Worm (Caenorhabditis elegans): ENCODE measurements around the gene daf-14.

daf-14 gene

DNA sequence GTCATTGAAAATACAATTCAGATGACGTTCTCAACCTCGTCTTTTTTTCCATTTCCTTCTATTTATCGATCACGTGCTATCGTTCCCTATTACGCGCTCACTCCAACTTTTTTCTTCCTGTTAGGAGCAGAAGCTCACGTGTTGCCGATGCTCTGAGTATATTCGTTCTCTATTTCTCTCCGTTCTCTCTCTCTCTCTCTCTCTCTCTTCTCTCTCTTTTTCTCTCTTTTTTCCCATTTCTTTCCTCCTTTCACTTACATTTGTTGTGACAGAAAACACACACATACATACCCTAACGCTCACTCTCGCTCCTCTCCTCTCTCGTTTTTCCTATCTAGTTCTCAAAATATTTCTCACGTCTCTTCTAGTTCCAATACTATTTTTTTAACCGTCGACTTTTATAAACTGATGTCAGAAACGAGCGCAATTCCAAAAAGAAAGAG is 1.9 kb downstream of the daf-14 start (continued):
- TF ChIP-seq ztf-3 (GFP tag; optimal IDR thresholded peaks at IDR 0.05), result peak; percentile 60
- TF ChIP-seq Y53F4B.3 (GFP tag; IDR thresholded peaks at IDR 0.05), result no peak
- no peak for TF ChIP-seq T26A5.8 (tag; optimal IDR thresholded peaks at IDR 0.05)
- peak; percentile 21 for TF ChIP-seq ztf-18 (tag; optimal IDR thresholded peaks at IDR 0.05)
- no peak for TF ChIP-seq tbx-9 (tag; optimal IDR thresholded peaks at IDR 0.05; ENCODE audit: borderline replicate concordance)
- TF ChIP-seq B0019.2 (GFP tag; conservative IDR thresholded peaks at IDR 0.05), result no peak
- TF ChIP-seq egrh-3 (GFP tag; IDR thresholded peaks at IDR 0.05), result peak; percentile 76
- peak; percentile 32 for TF ChIP-seq ZK185.1 (tag; optimal IDR thresholded peaks at IDR 0.05; ENCODE audit: poor library complexity, severe bottlenecking)
- no peak for TF ChIP-seq dpff-1 (tag; optimal IDR thresholded peaks at IDR 0.05)
- TF ChIP-seq fkh-3 (tag; optimal IDR thresholded peaks at IDR 0.05), result no peak
- no peak for TF ChIP-seq ceh-79 (tag; optimal IDR thresholded peaks at IDR 0.05)

DNA sequence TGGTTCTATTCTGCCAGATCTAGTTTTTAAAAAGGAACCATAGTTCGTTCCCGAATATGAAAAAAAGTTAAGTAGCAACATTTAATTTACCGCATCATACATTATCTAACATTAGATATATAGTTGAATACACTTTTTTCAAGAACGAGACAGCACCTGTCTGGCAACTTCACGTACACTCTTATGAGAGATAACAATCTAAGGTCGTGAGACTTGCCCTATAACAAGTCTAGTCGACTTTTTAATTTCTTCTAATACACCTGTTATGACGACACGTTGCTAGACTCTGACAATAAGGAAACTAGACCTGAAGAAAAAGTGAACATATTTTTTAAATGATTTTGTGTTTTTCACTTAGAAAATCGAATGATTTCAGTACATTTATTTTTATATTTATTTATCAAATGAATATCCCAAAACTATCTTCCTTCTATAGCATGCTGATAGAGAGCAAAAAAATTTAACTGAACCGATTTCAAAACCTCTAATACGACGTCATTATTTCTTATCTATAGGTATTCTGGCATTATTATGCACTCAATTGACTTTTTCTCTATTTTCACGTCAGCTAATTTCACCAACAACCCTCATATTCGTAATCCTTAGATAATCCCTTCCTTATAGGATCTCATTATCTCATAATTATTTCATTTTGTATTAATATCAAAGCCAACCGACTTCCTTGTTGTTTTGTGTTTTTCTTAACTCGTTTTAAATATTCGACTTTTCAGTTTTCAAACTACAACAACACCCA is 2.6 kb downstream of the daf-14 start:
- TF ChIP-seq repo-1 (tag; optimal IDR thresholded peaks at IDR 0.05) (no peak), ekl-4 (GFP tag; IDR thresholded peaks at IDR 0.05) (0 out of 2 replicates have a peak, but pooled peaks have one; percentile 5), cebp-1 (GFP tag; IDR thresholded peaks at IDR 0.05) (no peak), cebp-1 (tag; optimal IDR thresholded peaks at IDR 0.05) (peak; percentile 9), Y67H2A.10 (GFP tag; conservative IDR thresholded peaks at IDR 0.05) (no peak), him-1 (tag; optimal IDR thresholded peaks at IDR 0.05) (no peak), attf-6 (GFP tag; IDR thresholded peaks at IDR 0.05) (no peak)

DNA sequence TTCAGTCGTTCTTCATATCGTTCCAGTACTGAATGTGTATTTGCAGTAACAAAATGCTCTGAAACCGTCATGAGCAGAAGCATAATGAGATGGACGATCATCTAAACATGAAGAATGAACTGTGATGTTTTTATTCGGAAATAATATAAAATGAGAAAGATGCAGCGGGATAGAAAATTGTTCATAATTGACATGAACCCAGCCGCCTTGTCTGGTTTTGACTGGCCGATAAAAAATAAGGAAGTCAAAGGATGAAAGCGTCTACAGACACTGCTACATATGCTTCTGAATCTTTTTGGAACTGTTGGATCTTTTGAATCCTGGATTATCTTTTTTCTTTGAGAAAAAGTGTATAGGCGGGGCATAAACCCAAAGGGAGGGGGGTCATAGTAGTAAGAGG is 9.1 kb downstream of the daf-14 start, which contains the start of gene F01G10.9:
Gene F01G10.9 (minus strand): TSS at position 101 of the 400 bp plus-strand sequence.
- no peak for TF ChIP-seq him-1 (tag; optimal IDR thresholded peaks at IDR 0.05)
- TF ChIP-seq fkh-3 (tag; optimal IDR thresholded peaks at IDR 0.05), result no peak
- TF ChIP-seq aptf-3 (GFP tag; IDR thresholded peaks at IDR 0.05), result no peak
- TF ChIP-seq K11D2.4 (GFP tag; IDR thresholded peaks at IDR 0.05), result no peak

DNA sequence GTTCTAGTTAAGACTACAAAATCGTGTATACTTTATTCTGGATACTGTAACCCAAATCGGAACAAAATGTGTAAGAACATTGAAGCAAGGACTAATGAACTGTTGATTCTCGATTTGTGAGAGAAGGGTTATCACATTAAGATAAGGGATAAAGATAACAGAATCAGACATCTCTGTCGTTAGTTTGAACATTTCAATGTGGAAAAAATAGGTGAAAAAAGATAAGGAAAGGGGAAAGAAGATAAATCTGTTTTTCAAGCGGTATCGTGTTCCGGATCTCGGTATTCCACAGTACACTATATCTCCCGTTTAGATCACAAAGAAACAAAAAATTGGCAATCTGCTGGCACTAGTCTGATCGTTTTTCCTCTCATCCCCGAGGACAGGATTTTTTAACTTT is 10.6 kb downstream of the daf-14 start:
- TF ChIP-seq ceh-40 (GFP tag; IDR thresholded peaks at IDR 0.05) (no peak), F23B12.7 (tag; optimal IDR thresholded peaks at IDR 0.05; ENCODE audit: insufficient read depth) (no peak), nfyb-1 (GFP tag; IDR thresholded peaks at IDR 0.05) (no peak), T26A5.8 (tag; optimal IDR thresholded peaks at IDR 0.05) (no peak), akir-1 (GFP tag; optimal IDR thresholded peaks at IDR 0.05) (no peak), B0261.1 (tag; optimal IDR thresholded peaks at IDR 0.05) (no peak), hmg-20 (GFP tag; IDR thresholded peaks at IDR 0.05) (no peak), D2030.7 (GFP tag; IDR thresholded peaks at IDR 0.05) (no peak), fkh-3 (tag; optimal IDR thresholded peaks at IDR 0.05) (no peak), sea-2 (GFP tag; IDR thresholded peaks at IDR 0.05) (no peak), rpc-1 (optimal IDR thresholded peaks at IDR 0.05) (no peak), rpc-1 (tag; optimal IDR thresholded peaks at IDR 0.05) (no peak), lin-40 (tag; optimal IDR thresholded peaks at IDR 0.05) (no peak)

DNA sequence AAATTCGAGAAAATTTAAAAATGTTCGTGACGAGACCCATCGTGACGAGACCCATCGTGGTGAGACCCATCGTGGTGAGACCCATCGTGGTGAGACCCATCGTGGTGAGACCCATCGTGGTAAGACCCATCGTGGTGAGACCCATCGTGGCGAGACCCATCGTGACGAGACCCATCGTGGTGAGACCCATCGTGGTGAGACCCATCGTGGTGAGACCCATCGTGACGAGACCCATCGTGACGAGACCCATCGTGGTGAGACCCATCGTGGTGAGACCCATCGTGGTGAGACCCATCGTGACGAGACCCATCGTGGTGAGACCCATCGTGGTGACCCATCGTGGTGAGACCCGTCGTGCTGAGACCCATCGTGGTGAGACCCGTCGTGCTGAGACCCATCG is 12.5 kb downstream of the daf-14 start:
- peak; percentile 4; the same call in 1 of the 2 replicates for TF ChIP-seq B0019.2 (GFP tag; conservative IDR thresholded peaks at IDR 0.05)
- 0 out of 2 replicates have a peak, but pooled peaks have one; percentile 59 for TF ChIP-seq Y95B8A.8 (GFP tag; IDR thresholded peaks at IDR 0.05)
- TF ChIP-seq F37B4.10 (GFP tag; IDR thresholded peaks at IDR 0.05), result 0 out of 2 replicates have a peak, but pooled peaks have one; percentile 85
- TF ChIP-seq egrh-3 (GFP tag; IDR thresholded peaks at IDR 0.05), result peak; percentile 83
- TF ChIP-seq pbrm-1 (GFP tag; IDR thresholded peaks at IDR 0.05), result peak; percentile 52; the same call in 1 of the 2 replicates
- TF ChIP-seq D2030.7 (GFP tag; IDR thresholded peaks at IDR 0.05), result 0 out of 2 replicates have a peak, but pooled peaks have one; percentile 37
- TF ChIP-seq egl-18 (GFP tag; IDR thresholded peaks at IDR 0.05), result 0 out of 2 replicates have a peak, but pooled peaks have one; percentile 15
- TF ChIP-seq aptf-3 (GFP tag; IDR thresholded peaks at IDR 0.05), result 0 out of 2 replicates have a peak, but pooled peaks have one; percentile 36
- TF ChIP-seq dox-1 (GFP tag; IDR thresholded peaks at IDR 0.05), result 0 out of 2 replicates have a peak, but pooled peaks have one; percentile 40
- peak; percentile 63 for TF ChIP-seq F33H1.4 (GFP tag; IDR thresholded peaks at IDR 0.05)
- 0 out of 2 replicates have a peak, but pooled peaks have one; percentile 8 for TF ChIP-seq lag-1 (GFP tag; IDR thresholded peaks at IDR 0.05)
- 0 out of 2 replicates have a peak, but pooled peaks have one; percentile 33 for TF ChIP-seq madf-6 (GFP tag; IDR thresholded peaks at IDR 0.05)

Measured in whole organism, young adult.